1 fruit fly cellular context compared by ENCODE assay signal in genomic region chr3R:5563420-5563819, dm6.
A peak's percentile ranks its signal among the peaks of the same experiment; 100 is the strongest.
TF ChIP-seq lines count a peak whose summit lies in the region.

Pi4KIIalpha (minus strand) TSS chr3R:5563652.

TF ChIP-seq in whole organism, embryonic, 481 proteins besides CTCF, POLR2A, EP300 and RAD21 (continued from another document and continues in another):
- TF ChIP-seq Hey (tag; optimal IDR thresholded peaks at IDR 0.05; lab: Kevin White, UChicago) (no peak), CG13775 (GFP tag; optimal IDR thresholded peaks at IDR 0.05; lab: Kevin White, UChicago) (no peak), CG17328 (GFP tag; IDR thresholded peaks at IDR 0.05; lab: Robert Waterston, UW) (no peak), Mes4 (GFP tag; optimal IDR thresholded peaks at IDR 0.05; lab: Kevin White, UChicago) (no peak), CG33557 (GFP tag; optimal IDR thresholded peaks at IDR 0.05; lab: Kevin White, UChicago) (no peak), Xbp1 (GFP tag; optimal IDR thresholded peaks at IDR 0.05; lab: Kevin White, UChicago) (no peak), CG3838 (GFP tag; optimal IDR thresholded peaks at IDR 0.05; lab: Kevin White, UChicago) (no peak), caup (GFP tag; optimal IDR thresholded peaks at IDR 0.05; lab: Kevin White, UChicago; ENCODE audit: severe bottlenecking) (no peak), Usf (GFP tag; optimal IDR thresholded peaks at IDR 0.05; lab: Kevin White, UChicago) (no peak), crol (GFP tag; IDR thresholded peaks at IDR 0.05; lab: Robert Waterston, UW) (0 out of 2 replicates have a peak, but pooled peaks have one; percentile 1), btn (GFP tag; optimal IDR thresholded peaks at IDR 0.05; lab: Kevin White, UChicago) (no peak), rib (GFP tag; IDR thresholded peaks at IDR 0.05; lab: Robert Waterston, UW) (peak; percentile 80), CG11247 (GFP tag; IDR thresholded peaks at IDR 0.05; lab: Robert Waterston, UW) (no peak), CG8290 (GFP tag; optimal IDR thresholded peaks at IDR 0.05; lab: Kevin White, UChicago) (no peak), CG8290 (tag; optimal IDR thresholded peaks at IDR 0.05; lab: Kevin White, UChicago) (no peak), disco-r (GFP tag; optimal IDR thresholded peaks at IDR 0.05; lab: Kevin White, UChicago) (peak; percentile 23), mld (GFP tag; IDR thresholded peaks at IDR 0.05; lab: Robert Waterston, UW; ENCODE audit: partially characterized antibody) (no peak), pros (GFP tag; optimal IDR thresholded peaks at IDR 0.05; lab: Kevin White, UChicago) (no peak), hbn (GFP tag; IDR thresholded peaks at IDR 0.05; lab: Robert Waterston, UW; ENCODE audit: partially characterized antibody) (no peak), CG10565 (GFP tag; optimal IDR thresholded peaks at IDR 0.05; lab: Kevin White, UChicago) (no peak), CG17359 (tag; optimal IDR thresholded peaks at IDR 0.05; lab: Kevin White, UChicago) (no peak), HHEX (GFP tag; optimal IDR thresholded peaks at IDR 0.05; lab: Kevin White, UChicago) (no peak), wek (GFP tag; optimal IDR thresholded peaks at IDR 0.05; lab: Kevin White, UChicago) (no peak), tna (GFP tag; IDR thresholded peaks at IDR 0.05; lab: Robert Waterston, UW; ENCODE audit: partially characterized antibody) (no peak), cas (GFP tag; IDR thresholded peaks at IDR 0.05; lab: Robert Waterston, UW) (no peak), gfzf (GFP tag; optimal IDR thresholded peaks at IDR 0.05; lab: Kevin White, UChicago) (peak; percentile 9), CG15479 (GFP tag; optimal IDR thresholded peaks at IDR 0.05; lab: Kevin White, UChicago) (no peak), CG34224 (GFP tag; IDR thresholded peaks at IDR 0.05; lab: Robert Waterston, UW; ENCODE audit: partially characterized antibody) (no peak), slp2 (GFP tag; optimal IDR thresholded peaks at IDR 0.05; lab: Kevin White, UChicago) (no peak), ase (GFP tag; IDR thresholded peaks at IDR 0.05; lab: Robert Waterston, UW) (no peak), lab (GFP tag; optimal IDR thresholded peaks at IDR 0.05; lab: Kevin White, UChicago) (no peak), CG1832 (GFP tag; optimal IDR thresholded peaks at IDR 0.05; lab: Kevin White, UChicago) (no peak), CG10147 (GFP tag; optimal IDR thresholded peaks at IDR 0.05; lab: Kevin White, UChicago) (no peak), CG18476 (GFP tag; optimal IDR thresholded peaks at IDR 0.05; lab: Kevin White, UChicago) (no peak), slou (GFP tag; optimal IDR thresholded peaks at IDR 0.05; lab: Kevin White, UChicago) (no peak), fd64A (GFP tag; optimal IDR thresholded peaks at IDR 0.05; lab: Kevin White, UChicago) (no peak), Dref (GFP tag; IDR thresholded peaks at IDR 0.05; lab: Robert Waterston, UW) (peak; percentile 59), gt (GFP tag; IDR thresholded peaks at IDR 0.05; lab: Robert Waterston, UW) (no peak), CG8944 (GFP tag; optimal IDR thresholded peaks at IDR 0.05; lab: Kevin White, UChicago) (no peak), Atf6 (GFP tag; IDR thresholded peaks at IDR 0.05; lab: Robert Waterston, UW) (no peak), Doc3 (GFP tag; IDR thresholded peaks at IDR 0.05; lab: Robert Waterston, UW; ENCODE audit: partially characterized antibody) (no peak), CG14710 (tag; optimal IDR thresholded peaks at IDR 0.05; lab: Kevin White, UChicago) (no peak), MBD-R2 (GFP tag; IDR thresholded peaks at IDR 0.05; lab: Robert Waterston, UW) (peak; percentile 84), CG15011 (GFP tag; optimal IDR thresholded peaks at IDR 0.05; lab: Kevin White, UChicago) (no peak), Ssrp (tag; optimal IDR thresholded peaks at IDR 0.05; lab: Kevin White, UChicago) (no peak), grn (GFP tag; optimal IDR thresholded peaks at IDR 0.05; lab: Kevin White, UChicago) (no peak), CG30020 (tag; optimal IDR thresholded peaks at IDR 0.05; lab: Kevin White, UChicago) (no peak), CG11093 (GFP tag; IDR thresholded peaks at IDR 0.05; lab: Robert Waterston, UW) (no peak), CG1529 (GFP tag; optimal IDR thresholded peaks at IDR 0.05; lab: Kevin White, UChicago) (no peak), BtbVII (GFP tag; optimal IDR thresholded peaks at IDR 0.05; lab: Kevin White, UChicago) (no peak), CG2116 (GFP tag; optimal IDR thresholded peaks at IDR 0.05; lab: Kevin White, UChicago) (peak; percentile 21), CG34422 (GFP tag; IDR thresholded peaks at IDR 0.05; lab: Robert Waterston, UW) (peak; percentile 40; the same call in 1 of the 3 replicates), CG8924 (tag; optimal IDR thresholded peaks at IDR 0.05; lab: Kevin White, UChicago) (no peak), Dek (tag; optimal IDR thresholded peaks at IDR 0.05; lab: Kevin White, UChicago) (no peak), amos (GFP tag; IDR thresholded peaks at IDR 0.05; lab: Robert Waterston, UW; ENCODE audit: partially characterized antibody) (peak; percentile 25; the same call in 1 of the 2 replicates), YL-1 (GFP tag; optimal IDR thresholded peaks at IDR 0.05; lab: Kevin White, UChicago) (peak; percentile 14), kay (GFP tag; optimal IDR thresholded peaks at IDR 0.05; lab: Kevin White, UChicago) (no peak), sens-2 (GFP tag; IDR thresholded peaks at IDR 0.05; lab: Robert Waterston, UW) (no peak), mirr (GFP tag; optimal IDR thresholded peaks at IDR 0.05; lab: Kevin White, UChicago) (no peak), Abd-B (GFP tag; optimal IDR thresholded peaks at IDR 0.05; lab: Kevin White, UChicago) (no peak), CG18262 (tag; optimal IDR thresholded peaks at IDR 0.05; lab: Kevin White, UChicago) (no peak), dmrt11E (tag; optimal IDR thresholded peaks at IDR 0.05; lab: Kevin White, UChicago) (no peak), esg (GFP tag; conservative IDR thresholded peaks at IDR 0.05; lab: Robert Waterston, UW) (no peak), phol (tag; optimal IDR thresholded peaks at IDR 0.05; lab: Kevin White, UChicago) (peak; percentile 69), HLHmδ (GFP tag; optimal IDR thresholded peaks at IDR 0.05; lab: Kevin White, UChicago) (no peak), kah (GFP tag; optimal IDR thresholded peaks at IDR 0.05; lab: Kevin White, UChicago) (no peak), crp (GFP tag; optimal IDR thresholded peaks at IDR 0.05; lab: Kevin White, UChicago) (peak; percentile 79 to 94), CG1603 (tag; optimal IDR thresholded peaks at IDR 0.05; lab: Kevin White, UChicago) (peak; percentile 55), ewg (GFP tag; optimal IDR thresholded peaks at IDR 0.05; lab: Kevin White, UChicago) (no peak), Taf1 (GFP tag; IDR thresholded peaks at IDR 0.05; lab: Robert Waterston, UW) (no peak), CG11723 (GFP tag; optimal IDR thresholded peaks at IDR 0.05; lab: Kevin White, UChicago) (no peak), croc (GFP tag; conservative IDR thresholded peaks at IDR 0.05; lab: Robert Waterston, UW) (no peak), row (GFP tag; IDR thresholded peaks at IDR 0.05; lab: Robert Waterston, UW) (no peak), sug (tag; optimal IDR thresholded peaks at IDR 0.05; lab: Kevin White, UChicago) (no peak), Deaf1 (tag; optimal IDR thresholded peaks at IDR 0.05; lab: Kevin White, UChicago) (no peak), exex (tag; optimal IDR thresholded peaks at IDR 0.05; lab: Kevin White, UChicago) (no peak), CG6765 (GFP tag; optimal IDR thresholded peaks at IDR 0.05; lab: Kevin White, UChicago) (no peak), Ptx1 (GFP tag; IDR thresholded peaks at IDR 0.05; lab: Robert Waterston, UW) (no peak), Max (GFP tag; optimal IDR thresholded peaks at IDR 0.05; lab: Kevin White, UChicago) (no peak), pzg (GFP tag; optimal IDR thresholded peaks at IDR 0.05; lab: Kevin White, UChicago) (peak; percentile 69), Hr51 (GFP tag; optimal IDR thresholded peaks at IDR 0.05; lab: Kevin White, UChicago) (no peak), Optix (GFP tag; IDR thresholded peaks at IDR 0.05; lab: Robert Waterston, UW) (no peak), ci (GFP tag; IDR thresholded peaks at IDR 0.05; lab: Robert Waterston, UW) (no peak), Oaz (GFP tag; IDR thresholded peaks at IDR 0.05; lab: Robert Waterston, UW) (no peak), CG33213 (GFP tag; optimal IDR thresholded peaks at IDR 0.05; lab: Kevin White, UChicago) (no peak), tx (GFP tag; optimal IDR thresholded peaks at IDR 0.05; lab: Kevin White, UChicago) (no peak), wdn (GFP tag; IDR thresholded peaks at IDR 0.05; lab: Robert Waterston, UW) (no peak), hb (GFP tag; IDR thresholded peaks at IDR 0.05; lab: Robert Waterston, UW; ENCODE audit: partially characterized antibody) (no peak), sr (GFP tag; IDR thresholded peaks at IDR 0.05; lab: Robert Waterston, UW) (no peak), sd (tag; optimal IDR thresholded peaks at IDR 0.05; lab: Kevin White, UChicago) (no peak), CG16813 (GFP tag; IDR thresholded peaks at IDR 0.05; lab: Robert Waterston, UW; ENCODE audit: partially characterized antibody) (no peak; the same call in 2 of the 3 replicates), Xrp1 (GFP tag; IDR thresholded peaks at IDR 0.05; lab: Robert Waterston, UW) (no peak), tap (tag; optimal IDR thresholded peaks at IDR 0.05; lab: Kevin White, UChicago) (no peak), Bteb2 (GFP tag; optimal IDR thresholded peaks at IDR 0.05; lab: Kevin White, UChicago) (no peak), tll (GFP tag; optimal IDR thresholded peaks at IDR 0.05; lab: Kevin White, UChicago) (no peak), CG15514 (GFP tag; optimal IDR thresholded peaks at IDR 0.05; lab: Kevin White, UChicago) (peak; percentile 66), Vsx1 (GFP tag; optimal IDR thresholded peaks at IDR 0.05; lab: Kevin White, UChicago) (no peak), CG10274 (GFP tag; optimal IDR thresholded peaks at IDR 0.05; lab: Kevin White, UChicago) (no peak), ems (GFP tag; optimal IDR thresholded peaks at IDR 0.05; lab: Kevin White, UChicago) (no peak), trem (tag; optimal IDR thresholded peaks at IDR 0.05; lab: Kevin White, UChicago) (peak; percentile 99), CHES-1-like (GFP tag; optimal IDR thresholded peaks at IDR 0.05; lab: Kevin White, UChicago) (no peak), E2f2 (GFP tag; IDR thresholded peaks at IDR 0.05; lab: Robert Waterston, UW) (peak; percentile 93), CG1024 (GFP tag; IDR thresholded peaks at IDR 0.05; lab: Robert Waterston, UW) (no peak), nmo (GFP tag; optimal IDR thresholded peaks at IDR 0.05; lab: Kevin White, UChicago) (no peak), CG18599 (GFP tag; optimal IDR thresholded peaks at IDR 0.05; lab: Kevin White, UChicago) (no peak), ERR (GFP tag; optimal IDR thresholded peaks at IDR 0.05; lab: Kevin White, UChicago) (no peak), CG12659 (GFP tag; optimal IDR thresholded peaks at IDR 0.05; lab: Kevin White, UChicago) (no peak), CG7839 (tag; optimal IDR thresholded peaks at IDR 0.05; lab: Kevin White, UChicago) (no peak), fd96Cb (tag; optimal IDR thresholded peaks at IDR 0.05; lab: Kevin White, UChicago) (no peak), CG7271 (tag; optimal IDR thresholded peaks at IDR 0.05; lab: Kevin White, UChicago) (no peak), Sry-β (GFP tag; optimal IDR thresholded peaks at IDR 0.05; lab: Kevin White, UChicago) (peak; percentile 32), CG11456 (GFP tag; IDR thresholded peaks at IDR 0.05; lab: Robert Waterston, UW) (no peak), vnd (GFP tag; IDR thresholded peaks at IDR 0.05; lab: Robert Waterston, UW; ENCODE audit: partially characterized antibody) (no peak), CG2120 (GFP tag; optimal IDR thresholded peaks at IDR 0.05; lab: Kevin White, UChicago) (no peak), Antp (GFP tag; optimal IDR thresholded peaks at IDR 0.05; lab: Kevin White, UChicago) (no peak), chm (GFP tag; IDR thresholded peaks at IDR 0.05; lab: Robert Waterston, UW) (no peak), zfh1 (GFP tag; IDR thresholded peaks at IDR 0.05; lab: Robert Waterston, UW) (no peak), Chrac-16 (GFP tag; optimal IDR thresholded peaks at IDR 0.05; lab: Kevin White, UChicago) (no peak), cato (GFP tag; optimal IDR thresholded peaks at IDR 0.05; lab: Kevin White, UChicago; ENCODE audit: borderline replicate concordance) (no peak), CG3726 (GFP tag; IDR thresholded peaks at IDR 0.05; lab: Robert Waterston, UW) (no peak), CG10366 (GFP tag; IDR thresholded peaks at IDR 0.05; lab: Robert Waterston, UW) (no peak), usp (GFP tag; optimal IDR thresholded peaks at IDR 0.05; lab: Kevin White, UChicago) (no peak), HmgZ (tag; optimal IDR thresholded peaks at IDR 0.05; lab: Kevin White, UChicago) (peak; percentile 16), so (GFP tag; IDR thresholded peaks at IDR 0.05; lab: Robert Waterston, UW) (no peak), ind (GFP tag; optimal IDR thresholded peaks at IDR 0.05; lab: Kevin White, UChicago) (no peak), CG9797 (GFP tag; optimal IDR thresholded peaks at IDR 0.05; lab: Kevin White, UChicago) (no peak), CG3995 (GFP tag; optimal IDR thresholded peaks at IDR 0.05; lab: Kevin White, UChicago) (no peak), H2.0 (GFP tag; IDR thresholded peaks at IDR 0.05; lab: Robert Waterston, UW) (no peak), TFAM (GFP tag; optimal IDR thresholded peaks at IDR 0.05; lab: Kevin White, UChicago) (no peak), CG14014 (GFP tag; IDR thresholded peaks at IDR 0.05; lab: Robert Waterston, UW) (no peak), BEAF-32 (GFP tag; optimal IDR thresholded peaks at IDR 0.05; lab: Kevin White, UChicago) (peak; percentile 28), Asciz (GFP tag; optimal IDR thresholded peaks at IDR 0.05; lab: Kevin White, UChicago) (no peak), Lhr (GFP tag; optimal IDR thresholded peaks at IDR 0.05; lab: Kevin White, UChicago) (no peak), Bgb (GFP tag; IDR thresholded peaks at IDR 0.05; lab: Robert Waterston, UW; ENCODE audit: partially characterized antibody) (no peak), CG8359 (GFP tag; optimal IDR thresholded peaks at IDR 0.05; lab: Kevin White, UChicago; ENCODE audit: borderline replicate concordance) (no peak), CG4328 (GFP tag; optimal IDR thresholded peaks at IDR 0.05; lab: Kevin White, UChicago) (no peak), Lim3 (GFP tag; IDR thresholded peaks at IDR 0.05; lab: Robert Waterston, UW) (no peak), CG15269 (tag; optimal IDR thresholded peaks at IDR 0.05; lab: Kevin White, UChicago) (no peak), chn (GFP tag; optimal IDR thresholded peaks at IDR 0.05; lab: Kevin White, UChicago) (no peak)
